Worm (Caenorhabditis elegans): ENCODE results near the gene kynu-1.

- peak in 1 of 2 experiments; percentile 19 for TF ChIP-seq lin-35 (GFP tag; optimal IDR thresholded peaks at IDR 0.05)
- TF ChIP-seq alr-1 (tag; optimal IDR thresholded peaks at IDR 0.05; ENCODE audit: borderline replicate concordance) = no peak
- no peak for TF ChIP-seq lin-39 (tag; optimal IDR thresholded peaks at IDR 0.05)
- no peak for TF ChIP-seq ztf-4 (tag; optimal IDR thresholded peaks at IDR 0.05)
- TF ChIP-seq nhr-76 (tag; optimal IDR thresholded peaks at IDR 0.05) = no peak
- TF ChIP-seq nhr-12 (tag; optimal IDR thresholded peaks at IDR 0.05) = no peak
- TF ChIP-seq C04F5.9 (tag; optimal IDR thresholded peaks at IDR 0.05) = no peak
- TF ChIP-seq ztf-11 (tag; optimal IDR thresholded peaks at IDR 0.05) = no peak
- no peak for TF ChIP-seq jun-1 (tag; optimal IDR thresholded peaks at IDR 0.05)
- no peak for TF ChIP-seq nhr-11 (tag; optimal IDR thresholded peaks at IDR 0.05)
- no peak for TF ChIP-seq nhr-28 (tag; optimal IDR thresholded peaks at IDR 0.05)
- TF ChIP-seq mdl-1 (tag; optimal IDR thresholded peaks at IDR 0.05) = no peak
- TF ChIP-seq nhr-237 (tag; optimal IDR thresholded peaks at IDR 0.05) = peak; percentile 44
- peak; percentile 64 for TF ChIP-seq blmp-1 (tag; optimal IDR thresholded peaks at IDR 0.05)
Observed at ce11 chrX:6057580-6058305, 51.4 kb downstream of the kynu-1 start, which contains the start of gene gln-1.

Data from whole organism, L1 larva.